Fruit fly (Drosophila melanogaster) whole organism, embryonic: ENCODE results near the gene Osi7.

Source experiments
- Abd-B ChIP-seq: fragments of 200-800 bp; sonication (Bioruptor generic); optimal IDR thresholded peaks from 2 replicates; lab custom pipeline; 2018; ENCODE audit warnings: missing biosample characterization, mild to moderate bottlenecking, missing genetic modification characterization, moderate library complexity
- Adf1 ChIP-seq: fragments of 200-800 bp; sonication (Bioruptor generic); IDR thresholded peaks from 2 replicates; pipeline ENCODE4 v1.3.6; 2022; ENCODE audit warnings: missing biosample characterization, missing genetic modification characterization
- Atf-2 ChIP-seq: fragments of 200-800 bp; sonication (Bioruptor generic); optimal IDR thresholded peaks from 2 replicates; lab custom pipeline; 2016; ENCODE audit warnings: missing biosample characterization, missing genetic modification characterization
- Bdp1 ChIP-seq: fragments of 200-800 bp; sonication (Bioruptor generic); optimal IDR thresholded peaks from 3 replicates; lab custom pipeline; 2016; ENCODE audit warnings: missing biosample characterization, missing genetic modification characterization
- CG10431 ChIP-seq: fragments of 200-800 bp; sonication (Bioruptor generic); optimal IDR thresholded peaks from 3 replicates; lab custom pipeline; 2018; ENCODE audit warnings: missing biosample characterization, mild to moderate bottlenecking, missing genetic modification characterization
- CG10979 ChIP-seq: fragments of 200-800 bp; sonication (Bioruptor generic); optimal IDR thresholded peaks from 2 replicates; lab custom pipeline; 2018; ENCODE audit warnings: missing biosample characterization, mild to moderate bottlenecking, missing genetic modification characterization, moderate library complexity
- CG11085 ChIP-seq: fragments of 200-800 bp; sonication (Bioruptor generic); IDR thresholded peaks from 2 replicates; pipeline ENCODE4 v1.3.6; 2022; ENCODE audit warnings: missing biosample characterization, missing genetic modification characterization
- CG1233 ChIP-seq: fragments of 200-800 bp; sonication (Bioruptor generic); optimal IDR thresholded peaks from 4 replicates; lab custom pipeline; 2018; ENCODE audit warnings: missing biosample characterization, mild to moderate bottlenecking, missing genetic modification characterization
- CG13296 ChIP-seq: fragments of 200-800 bp; sonication (Bioruptor generic); optimal IDR thresholded peaks from 3 replicates; lab custom pipeline; 2018; ENCODE audit warnings: missing biosample characterization, mild to moderate bottlenecking, missing genetic modification characterization
- CG16863 ChIP-seq: fragments of 200-800 bp; sonication (Bioruptor generic); optimal IDR thresholded peaks from 3 replicates; lab custom pipeline; 2016; ENCODE audit warnings: missing biosample characterization, missing genetic modification characterization
- CG1832 ChIP-seq: fragments of 200-800 bp; sonication (Bioruptor generic); optimal IDR thresholded peaks from 2 replicates; lab custom pipeline; 2017; ENCODE audit warnings: missing biosample characterization, mild to moderate bottlenecking, missing genetic modification characterization, inconsistent platforms
- CG18476 ChIP-seq: fragments of 200-800 bp; sonication (Bioruptor generic); optimal IDR thresholded peaks from 2 replicates; lab custom pipeline; 2016; ENCODE audit warnings: missing biosample characterization, mild to moderate bottlenecking, missing genetic modification characterization
- CG32767 ChIP-seq: fragments of 200-800 bp; sonication (Bioruptor generic); IDR thresholded peaks from 2 replicates; pipeline ENCODE4 v1.3.6; 2022; ENCODE audit warnings: missing biosample characterization, missing genetic modification characterization
- CG3995 ChIP-seq: fragments of 200-800 bp; sonication (Bioruptor generic); optimal IDR thresholded peaks from 3 replicates; lab custom pipeline; 2016; ENCODE audit warnings: missing biosample characterization, missing genetic modification characterization
- CG4707 ChIP-seq: fragments of 200-800 bp; sonication (Bioruptor generic); optimal IDR thresholded peaks from 2 replicates; lab custom pipeline; 2018; ENCODE audit warnings: missing biosample characterization, mild to moderate bottlenecking, missing genetic modification characterization, moderate library complexity
- CG6765 ChIP-seq: fragments of 200-800 bp; sonication (Bioruptor generic); optimal IDR thresholded peaks from 3 replicates; lab custom pipeline; 2017; ENCODE audit warnings: missing biosample characterization, mild to moderate bottlenecking, missing genetic modification characterization
- CG8765 ChIP-seq: fragments of 200-800 bp; sonication (Bioruptor generic); IDR thresholded peaks from 2 replicates; pipeline ENCODE4 v1.3.6; 2022; ENCODE audit warnings: missing biosample characterization, missing genetic modification characterization
- CG9215 ChIP-seq: fragments of 200-800 bp; sonication (Bioruptor generic); IDR thresholded peaks from 2 replicates; pipeline ENCODE4 v1.3.6; 2022; ENCODE audit warnings: missing biosample characterization, missing genetic modification characterization
- CG9437 ChIP-seq: fragments of 200-800 bp; sonication (Bioruptor generic); optimal IDR thresholded peaks from 2 replicates; lab custom pipeline; 2018; ENCODE audit warnings: missing biosample characterization, mild to moderate bottlenecking, missing genetic modification characterization
- CG9797 ChIP-seq: fragments of 200-800 bp; sonication (Bioruptor generic); optimal IDR thresholded peaks from 3 replicates; lab custom pipeline; 2018; ENCODE audit warnings: missing biosample characterization, mild to moderate bottlenecking, missing genetic modification characterization
- CHES-1-like ChIP-seq: fragments of 200-800 bp; sonication (Bioruptor generic); optimal IDR thresholded peaks from 2 replicates; lab custom pipeline; 2016; ENCODE audit warnings: missing biosample characterization, missing genetic modification characterization
- Deaf1 ChIP-seq: fragments of 200-800 bp; optimal IDR thresholded peaks from 3 replicates; lab custom pipeline; 2019; ENCODE audit warnings: missing biosample characterization, mild to moderate bottlenecking, missing genetic modification characterization, moderate library complexity
- Doc3 ChIP-seq: fragments of 200-800 bp; sonication (Bioruptor generic); IDR thresholded peaks from 3 replicates; pipeline ENCODE4 v1.3.6; 2022; ENCODE audit warnings: missing biosample characterization, missing genetic modification characterization; ENCODE audit not compliant: partially characterized antibody
- Ets65A ChIP-seq: fragments of 200-800 bp; sonication (Bioruptor generic); peaks from one replicate; lab custom pipeline; 2016; ENCODE audit warnings: missing biosample characterization, missing genetic modification characterization
- HLH54F ChIP-seq: fragments of 200-800 bp; sonication (Bioruptor generic); optimal IDR thresholded peaks from 3 replicates; lab custom pipeline; 2016; ENCODE audit warnings: missing biosample characterization, missing genetic modification characterization
- MBD-R2 ChIP-seq: fragments of 200-800 bp; sonication (Bioruptor generic); IDR thresholded peaks from 2 replicates; pipeline ENCODE4 v1.3.6; 2022; ENCODE audit warnings: missing biosample characterization, missing genetic modification characterization
- Nf-YB ChIP-seq: fragments of 200-800 bp; sonication (Bioruptor generic); optimal IDR thresholded peaks from 3 replicates; lab custom pipeline; 2019; ENCODE audit warnings: missing biosample characterization, mild to moderate bottlenecking, missing genetic modification characterization, moderate library complexity
- Scr ChIP-seq: fragments of 200-800 bp; sonication (Bioruptor generic); IDR thresholded peaks from 2 replicates; pipeline ENCODE4 v1.3.6; 2022; ENCODE audit warnings: missing biosample characterization, missing genetic modification characterization; ENCODE audit not compliant: partially characterized antibody
- Sry-β ChIP-seq: fragments of 200-800 bp; sonication (Bioruptor generic); optimal IDR thresholded peaks from 2 replicates; lab custom pipeline; 2018; ENCODE audit warnings: missing biosample characterization, mild to moderate bottlenecking, missing genetic modification characterization, moderate library complexity
- Sry-δ ChIP-seq: fragments of 200-800 bp; sonication (Bioruptor generic); optimal IDR thresholded peaks from 2 replicates; lab custom pipeline; 2016; ENCODE audit warnings: missing biosample characterization, missing genetic modification characterization
- Stat92E ChIP-seq, 3 experiments: fragments of >200 bp in 2 of 3; fragments of 200-800 bp in 1 of 3; sonication (Bioruptor generic) in 1 of 3; optimal IDR thresholded peaks; 2 replicates each; lab custom pipeline; 2017 to 2019; ENCODE audit warnings: missing biosample characterization in 3 of 3, missing genetic modification characterization in 3 of 3, mild to moderate bottlenecking in 1 of 3, moderate library complexity in 1 of 3
- ato ChIP-seq: fragments of 200-800 bp; sonication (Bioruptor generic); IDR thresholded peaks from 2 replicates; pipeline ENCODE4 v1.3.6; 2022; ENCODE audit warnings: missing biosample characterization, missing genetic modification characterization; ENCODE audit not compliant: partially characterized antibody
- caup ChIP-seq: fragments of 200-800 bp; sonication (Bioruptor generic); optimal IDR thresholded peaks from 3 replicates; lab custom pipeline; 2017; ENCODE audit warnings: missing biosample characterization, mild to moderate bottlenecking, missing genetic modification characterization, moderate library complexity; ENCODE audit not compliant: severe bottlenecking
- fd96Cb ChIP-seq: fragments of 200-800 bp; sonication (Bioruptor generic); optimal IDR thresholded peaks from 2 replicates; lab custom pipeline; 2018; ENCODE audit warnings: missing biosample characterization, mild to moderate bottlenecking, missing genetic modification characterization, moderate library complexity
- mam ChIP-seq: fragments of 200-800 bp; sonication (Bioruptor generic); optimal IDR thresholded peaks from 3 replicates; lab custom pipeline; 2016; ENCODE audit warnings: missing biosample characterization, missing genetic modification characterization
- nerfin-2 ChIP-seq: fragments of 200-800 bp; sonication (Bioruptor generic); IDR thresholded peaks from 2 replicates; pipeline ENCODE4 v1.3.6; 2022; ENCODE audit warnings: missing biosample characterization, missing genetic modification characterization; ENCODE audit not compliant: partially characterized antibody
- ranshi ChIP-seq: fragments of 200-800 bp; sonication (Bioruptor generic); IDR thresholded peaks from 2 replicates; pipeline ENCODE4 v1.3.6; 2022; ENCODE audit warnings: missing biosample characterization, missing genetic modification characterization
- trem ChIP-seq: fragments of 200-800 bp; optimal IDR thresholded peaks from 3 replicates; lab custom pipeline; 2019; ENCODE audit warnings: missing biosample characterization, mild to moderate bottlenecking, missing genetic modification characterization, moderate library complexity
- zf30C ChIP-seq: fragments of 200-800 bp; sonication (Bioruptor generic); optimal IDR thresholded peaks from 3 replicates; lab custom pipeline; 2018; ENCODE audit warnings: missing biosample characterization, mild to moderate bottlenecking, missing genetic modification characterization

Gene Osi7

DNA sequence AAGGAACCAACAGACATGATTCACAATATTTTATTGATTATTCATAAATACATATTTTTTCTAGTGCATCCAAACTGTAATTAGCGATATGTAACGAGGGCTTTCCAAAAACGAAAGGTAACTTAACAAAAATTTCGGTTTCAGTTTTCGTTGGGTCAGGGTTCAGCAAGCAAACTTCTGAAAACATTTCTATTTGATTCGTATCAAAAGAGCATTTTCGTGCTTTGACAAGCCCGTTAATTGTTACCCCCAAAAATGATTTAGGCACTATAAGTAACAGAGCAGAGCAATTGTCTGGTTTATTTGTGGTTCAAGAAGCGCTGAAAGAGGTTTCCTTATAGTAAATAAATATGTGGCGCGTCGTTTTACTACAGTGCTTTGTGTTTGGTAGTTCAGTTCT is 17.1 kb downstream of the Osi7 start, which contains the start of gene Osi10b:
Gene Osi10b (plus strand): TSS at position 301 of the 400 bp plus-strand sequence.
- TF ChIP-seq CG32767 (GFP tag; lab: Robert Waterston, UW) (no peak), Ets65A (GFP tag; lab: Kevin White, UChicago) (peak; percentile 6)
- TF ChIP-seq, all 482 proteins: peak for 1

dm6 chr3R:6268657-6269056 is 19.9 kb downstream of the Osi7 start, which contains the start of gene Osi11:
Osi11 (minus strand) TSS chr3R:6268757.
- TF ChIP-seq mam (GFP tag; lab: Kevin White, UChicago) (no peak), CG9215 (GFP tag; lab: Robert Waterston, UW) (no peak), CG16863 (GFP tag; lab: Kevin White, UChicago) (no peak), CG9437 (GFP tag; lab: Kevin White, UChicago) (no peak), trem (no peak), CG18476 (GFP tag; lab: Kevin White, UChicago) (no peak), Doc3 (GFP tag; lab: Robert Waterston, UW) (no peak), HLH54F (GFP tag; lab: Kevin White, UChicago) (no peak), MBD-R2 (no peak), CG11085 (no peak), Scr (no peak), CG10979 (tag; lab: Kevin White, UChicago) (no peak), Stat92E (GFP tag; optimal IDR thresholded peaks at IDR 0.05; lab: Kevin White, UChicago) (no peak), ranshi (GFP tag; lab: Robert Waterston, UW) (no peak), fd96Cb (tag; lab: Kevin White, UChicago) (no peak), CG3995 (GFP tag; lab: Kevin White, UChicago) (no peak)

DNA sequence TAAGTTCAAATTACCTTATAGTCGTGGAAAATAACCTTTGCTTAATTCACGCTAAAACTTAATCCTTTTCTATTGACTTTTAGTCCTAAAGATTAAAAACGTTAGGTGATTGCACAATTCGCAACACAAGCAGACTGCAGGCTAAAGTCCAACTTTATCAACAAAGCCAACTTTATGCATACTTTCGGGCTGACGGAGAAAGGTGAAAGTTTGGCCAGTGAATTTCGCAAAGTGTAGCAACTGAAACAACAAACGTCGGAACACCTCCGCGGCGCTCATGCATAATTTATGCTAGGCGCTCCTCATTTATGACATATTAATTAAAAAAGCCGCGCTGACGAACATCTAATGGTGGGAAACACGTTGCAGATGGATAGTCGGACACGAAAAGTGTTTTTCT is 21.2 kb downstream of the Osi7 start:
- TF ChIP-seq Ets65A (GFP tag; lab: Kevin White, UChicago) (peak; percentile 71), ato (GFP tag; lab: Robert Waterston, UW) (no peak)

DNA sequence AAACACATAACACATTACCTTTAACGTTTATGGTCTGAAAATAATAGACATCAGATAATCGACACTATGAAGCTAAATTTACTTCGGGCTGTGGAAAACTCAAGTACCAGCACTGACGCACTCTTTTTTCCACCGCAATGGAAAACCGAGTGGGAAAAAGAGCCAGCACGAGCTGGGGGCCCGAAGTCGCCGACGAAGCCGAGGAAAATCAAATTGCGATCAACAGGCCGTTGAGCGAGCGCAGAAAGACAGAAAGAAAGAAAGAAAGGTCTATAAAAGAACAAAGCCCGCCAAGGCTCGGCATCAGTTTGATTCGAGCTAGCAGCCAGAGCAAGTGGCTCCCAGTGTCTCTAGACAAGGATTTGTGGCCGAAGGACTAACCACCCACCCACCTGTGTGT is 29.4 kb downstream of the Osi7 start, which contains the start of gene Osi12:
Gene Osi12 (plus strand): TSS at position 301 of the 400 bp plus-strand sequence.
- peak; percentile 79 for TF ChIP-seq Sry-β
- TF ChIP-seq CG1832, result no peak
- TF ChIP-seq Deaf1 (tag; lab: Kevin White, UChicago), result peak; percentile 54
- TF ChIP-seq, all 482 proteins: peak for 2

- no peak for TF ChIP-seq Nf-YB
- no peak for TF ChIP-seq nerfin-2 (GFP tag; lab: Robert Waterston, UW)
- no peak for TF ChIP-seq zf30C (GFP tag; lab: Kevin White, UChicago)
- TF ChIP-seq CG13296 (GFP tag; lab: Kevin White, UChicago), result no peak
- no peak for TF ChIP-seq CG4707
- no peak for TF ChIP-seq Atf-2
- TF ChIP-seq MBD-R2, result no peak
- TF ChIP-seq Bdp1 (GFP tag; lab: Kevin White, UChicago), result no peak
- no peak for TF ChIP-seq CG9797
- TF ChIP-seq CG6765 (GFP tag; lab: Kevin White, UChicago), result no peak
- no peak for TF ChIP-seq Adf1
- no peak for TF ChIP-seq Abd-B (GFP tag; lab: Kevin White, UChicago)
- TF ChIP-seq CHES-1-like (GFP tag; lab: Kevin White, UChicago), result no peak
- no peak for TF ChIP-seq CG8765 (GFP tag; lab: Robert Waterston, UW)
- no peak for TF ChIP-seq fd96Cb (tag; lab: Kevin White, UChicago)
- TF ChIP-seq CG1233 (GFP tag; lab: Kevin White, UChicago), result no peak
- TF ChIP-seq CG10431 (GFP tag; lab: Kevin White, UChicago), result no peak
- no peak for TF ChIP-seq caup (GFP tag; lab: Kevin White, UChicago)
- TF ChIP-seq Sry-δ, result no peak
Measured at dm6 chr3R:6285100-6285499, 36.3 kb downstream of the Osi7 start, which contains the start of gene CG15597. CG15597 (minus strand) TSS chr3R:6285200.
